Worm (Caenorhabditis elegans) whole organism, L3 larva: ENCODE results near the gene dyf-17.

Experiments used
- fos-1 ChIP-seq: fragments of 150-350 bp; optimal IDR thresholded peaks from 2 replicates; lab custom pipeline; 2014; ENCODE audit warnings: missing biosample characterization, missing genetic modification characterization
- lin-15B ChIP-seq: fragments of 150-350 bp; optimal IDR thresholded peaks from 2 replicates; lab custom pipeline; 2014; ENCODE audit warnings: missing biosample characterization, missing genetic modification characterization
- mdl-1 ChIP-seq: fragments of 150-350 bp; optimal IDR thresholded peaks from 2 replicates; lab custom pipeline; 2014; ENCODE audit warnings: missing biosample characterization, missing genetic modification characterization
- unc-62 ChIP-seq: fragments of 150-350 bp; sonication (generic microtip); optimal IDR thresholded peaks from 4 replicates; lab custom pipeline; 2014; ENCODE audit warnings: missing biosample characterization, missing genetic modification reagents, missing genetic modification characterization

Gene dyf-17

ce11 chrV:19177804-19178203, 50.5 kb downstream of the dyf-17 start:
- TF ChIP-seq lin-15B (tag; lab: Kevin White, UChicago): no peak
- TF ChIP-seq unc-62 (GFP tag; lab: Kevin White, UChicago): no peak
- no peak for TF ChIP-seq mdl-1 (tag; lab: Kevin White, UChicago)
- TF ChIP-seq, all 47 proteins: peak for 0

- no peak for TF ChIP-seq fos-1 (tag; lab: Kevin White, UChicago)
- TF ChIP-seq, all 47 proteins: peak for 0
Measured at ce11 chrV:19178896-19179295, 51.6 kb downstream of the dyf-17 start.
